Fruit fly (Drosophila melanogaster): ENCODE results near the gene CG14605.

The CG14605 gene

dm6 chr3R:7246889-7247288 lies 27.4 kb upstream of the CG14605 start, which contains the start of the genes Noc3 and CG10053 (continued):
- TF ChIP-seq Awh (GFP tag; IDR thresholded peaks at IDR 0.05) (no peak), YL-1 (GFP tag; optimal IDR thresholded peaks at IDR 0.05) (peak; percentile 79), CG4730 (GFP tag; IDR thresholded peaks at IDR 0.05) (no peak), CG14860 (GFP tag; IDR thresholded peaks at IDR 0.05; ENCODE audit: partially characterized antibody) (no peak), CG16779 (GFP tag; IDR thresholded peaks at IDR 0.05) (no peak), eve (GFP tag; optimal IDR thresholded peaks at IDR 0.05) (no peak), CG6765 (GFP tag; optimal IDR thresholded peaks at IDR 0.05) (no peak), disco-r (GFP tag; optimal IDR thresholded peaks at IDR 0.05) (no peak), gfzf (GFP tag; optimal IDR thresholded peaks at IDR 0.05) (peak; percentile 74), Opbp (GFP tag; IDR thresholded peaks at IDR 0.05; ENCODE audit: partially characterized antibody) (no peak), fd64A (GFP tag; optimal IDR thresholded peaks at IDR 0.05) (no peak), GATAe (GFP tag; conservative IDR thresholded peaks at IDR 0.05) (no peak), CG10654 (GFP tag; optimal IDR thresholded peaks at IDR 0.05) (no peak), chm (GFP tag; IDR thresholded peaks at IDR 0.05) (no peak), ac (GFP tag; optimal IDR thresholded peaks at IDR 0.05) (no peak), CG31224 (GFP tag; IDR thresholded peaks at IDR 0.05) (no peak), CG6175 (GFP tag; IDR thresholded peaks at IDR 0.05) (no peak), al (GFP tag; IDR thresholded peaks at IDR 0.05) (no peak), CrebB (tag; optimal IDR thresholded peaks at IDR 0.05) (no peak), Stat92E (GFP tag; optimal IDR thresholded peaks at IDR 0.05) (no peak), twi (tag; optimal IDR thresholded peaks at IDR 0.05) (no peak), Hand (GFP tag; optimal IDR thresholded peaks at IDR 0.05) (no peak), CG17186 (GFP tag; optimal IDR thresholded peaks at IDR 0.05) (peak; percentile 65), toy (GFP tag; IDR thresholded peaks at IDR 0.05) (no peak), CG42726 (GFP tag; IDR thresholded peaks at IDR 0.05; ENCODE audit: partially characterized antibody) (no peak), CG30020 (tag; optimal IDR thresholded peaks at IDR 0.05) (peak; percentile 65), CG10565 (GFP tag; optimal IDR thresholded peaks at IDR 0.05) (no peak), corto (GFP tag; optimal IDR thresholded peaks at IDR 0.05) (no peak), z (GFP tag; IDR thresholded peaks at IDR 0.05) (no peak), CG13624 (GFP tag; optimal IDR thresholded peaks at IDR 0.05) (no peak), tio (GFP tag; optimal IDR thresholded peaks at IDR 0.05) (no peak), Sin3A (optimal IDR thresholded peaks at IDR 0.05) (peak; percentile 36), Gsc (GFP tag; IDR thresholded peaks at IDR 0.05) (no peak), CG4282 (GFP tag; optimal IDR thresholded peaks at IDR 0.05) (no peak), CG15479 (GFP tag; optimal IDR thresholded peaks at IDR 0.05) (no peak), Mrtf (GFP tag; IDR thresholded peaks at IDR 0.05) (no peak), Tbp (GFP tag; optimal IDR thresholded peaks at IDR 0.05) (no peak), CG10979 (tag; optimal IDR thresholded peaks at IDR 0.05) (no peak), CG32772 (GFP tag; IDR thresholded peaks at IDR 0.05) (no peak), CG30431 (GFP tag; optimal IDR thresholded peaks at IDR 0.05) (no peak), phol (tag; optimal IDR thresholded peaks at IDR 0.05) (peak; percentile 6), BtbVII (GFP tag; optimal IDR thresholded peaks at IDR 0.05) (no peak), tap (tag; optimal IDR thresholded peaks at IDR 0.05) (no peak), CG12104 (GFP tag; optimal IDR thresholded peaks at IDR 0.05) (no peak), MESR4 (GFP tag; optimal IDR thresholded peaks at IDR 0.05) (peak; percentile 47), pfk (GFP tag; optimal IDR thresholded peaks at IDR 0.05) (no peak), aop (GFP tag; IDR thresholded peaks at IDR 0.05) (no peak), gcm2 (GFP tag; optimal IDR thresholded peaks at IDR 0.05) (no peak), PHDP (tag; optimal IDR thresholded peaks at IDR 0.05) (no peak), CG33213 (GFP tag; optimal IDR thresholded peaks at IDR 0.05) (no peak), Sry-δ (GFP tag; optimal IDR thresholded peaks at IDR 0.05) (no peak), Oli (tag; optimal IDR thresholded peaks at IDR 0.05) (no peak)

All from whole organism, embryonic.